Worm (Caenorhabditis elegans): ENCODE results near the gene stau-1.

The stau-1 gene

DNA sequence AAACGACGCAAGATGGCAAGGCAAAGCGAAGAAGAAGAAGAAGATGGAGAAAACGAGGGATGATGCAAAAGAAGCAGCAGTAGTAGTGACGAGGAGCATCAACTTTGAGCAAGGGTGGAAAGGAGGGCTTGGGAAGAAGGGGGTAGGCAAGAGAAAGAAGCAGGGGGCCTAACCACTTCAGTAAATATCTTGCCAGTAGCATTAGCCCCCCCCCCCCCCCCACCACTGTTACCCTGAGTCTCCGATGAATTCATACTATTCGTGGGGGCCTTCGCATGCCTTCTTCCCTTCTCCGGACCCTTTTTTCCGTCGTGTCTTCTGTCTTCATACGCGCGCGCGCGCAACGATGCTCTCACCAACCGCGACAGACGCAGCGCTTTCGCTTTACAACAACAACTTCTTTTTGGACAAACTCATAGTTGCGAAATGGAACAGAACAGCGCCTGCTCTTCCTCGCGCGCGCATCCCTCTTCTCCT lies 13.2 kb downstream of the stau-1 start (continued):
- TF ChIP-seq blmp-1 (tag; optimal IDR thresholded peaks at IDR 0.05) = no peak
- TF ChIP-seq tbx-2 (tag; optimal IDR thresholded peaks at IDR 0.05) = no peak
- no peak for TF ChIP-seq lin-15B (tag; optimal IDR thresholded peaks at IDR 0.05)
- TF ChIP-seq hpl-2 (GFP tag; optimal IDR thresholded peaks at IDR 0.05) = no peak
- no peak for TF ChIP-seq nhr-19 (GFP tag; conservative IDR thresholded peaks at IDR 0.05)
- no peak for TF ChIP-seq xbp-1 (tag; optimal IDR thresholded peaks at IDR 0.05)
- no peak for TF ChIP-seq unc-86 (tag; optimal IDR thresholded peaks at IDR 0.05)
- no peak for TF ChIP-seq fos-1 (tag; optimal IDR thresholded peaks at IDR 0.05)
- peak; percentile 5 for TF ChIP-seq rnt-1 (tag; optimal IDR thresholded peaks at IDR 0.05)
- no peak for TF ChIP-seq zag-1 (tag; optimal IDR thresholded peaks at IDR 0.05)
- TF ChIP-seq zip-4 (GFP tag; optimal IDR thresholded peaks at IDR 0.05) = no peak
- TF ChIP-seq pag-3 (tag; optimal IDR thresholded peaks at IDR 0.05; ENCODE audit: borderline replicate concordance, insufficient read depth) = no peak
- no peak for TF ChIP-seq ceh-90 (tag; optimal IDR thresholded peaks at IDR 0.05)
- no peak for TF ChIP-seq sup-37 (GFP tag; optimal IDR thresholded peaks at IDR 0.05)
- no peak for TF ChIP-seq lsy-2 (tag; optimal IDR thresholded peaks at IDR 0.05)
- peak; percentile 41 for TF ChIP-seq fkh-8 (tag; optimal IDR thresholded peaks at IDR 0.05)
- TF ChIP-seq C34B4.2 (tag; optimal IDR thresholded peaks at IDR 0.05) = no peak
- no peak for TF ChIP-seq unc-30 (tag; optimal IDR thresholded peaks at IDR 0.05)
- TF ChIP-seq jun-1 (tag; optimal IDR thresholded peaks at IDR 0.05) = no peak
- no peak for TF ChIP-seq efl-1 (optimal IDR thresholded peaks at IDR 0.05)
- no peak for TF ChIP-seq efl-1 (GFP tag; optimal IDR thresholded peaks at IDR 0.05 in 1 of 2)
- TF ChIP-seq unc-62 (GFP tag; optimal IDR thresholded peaks at IDR 0.05) = no peak
- no peak for TF ChIP-seq ceh-88 (GFP tag; IDR thresholded peaks at IDR 0.05)
- no peak for TF ChIP-seq aly-2 (tag; optimal IDR thresholded peaks at IDR 0.05)
- no peak for TF ChIP-seq Y116A8C.19 (tag; optimal IDR thresholded peaks at IDR 0.05; ENCODE audit: borderline replicate concordance)
- TF ChIP-seq ceh-8 (GFP tag; optimal IDR thresholded peaks at IDR 0.05) = peak; percentile 53
- TF ChIP-seq nhr-90 (tag; optimal IDR thresholded peaks at IDR 0.05; ENCODE audit: poor library complexity) = no peak
- no peak for TF ChIP-seq ztf-4 (tag; optimal IDR thresholded peaks at IDR 0.05)
- TF ChIP-seq pqm-1 (tag; optimal IDR thresholded peaks at IDR 0.05) = no peak
- no peak for TF ChIP-seq nhr-85 (tag)
- no peak for TF ChIP-seq elt-2 (tag; optimal IDR thresholded peaks at IDR 0.05)
- no peak for TF ChIP-seq fkh-4 (tag; optimal IDR thresholded peaks at IDR 0.05; ENCODE audit: borderline replicate concordance)
- no peak for TF ChIP-seq C16A3.4 (tag; optimal IDR thresholded peaks at IDR 0.05)
- TF ChIP-seq mep-1 (tag; optimal IDR thresholded peaks at IDR 0.05) = no peak

DNA sequence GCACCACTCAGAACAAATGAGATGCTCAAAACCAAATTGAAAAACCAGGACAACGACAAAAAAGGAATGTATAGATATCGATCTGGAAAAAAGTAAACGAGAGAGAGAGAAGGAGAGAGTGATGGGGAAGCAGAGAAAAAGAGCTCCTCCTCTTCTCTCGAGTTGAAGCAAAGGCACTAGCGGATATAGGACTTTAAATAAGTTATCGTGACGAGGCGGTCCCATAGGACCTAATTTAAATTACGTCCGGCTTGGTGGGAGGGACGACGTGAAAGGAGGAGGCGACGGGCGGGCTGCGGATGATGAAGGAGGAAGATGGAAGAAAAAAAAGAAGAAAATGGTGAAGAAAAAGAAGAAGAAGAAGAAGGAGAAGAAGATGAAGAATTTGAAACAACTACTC lies 16.5 kb downstream of the stau-1 start:
- TF ChIP-seq snu-23 (GFP tag; optimal IDR thresholded peaks at IDR 0.05) (peak; percentile 1), ztf-11 (tag; optimal IDR thresholded peaks at IDR 0.05) (peak in 1 of 2 experiments; percentile 25), nhr-47 (tag; optimal IDR thresholded peaks at IDR 0.05) (peak; percentile 46), hlh-17 (GFP tag; optimal IDR thresholded peaks at IDR 0.05; ENCODE audit: borderline replicate concordance) (no peak), nhr-84 (tag; optimal IDR thresholded peaks at IDR 0.05) (no peak), swsn-7 (tag; optimal IDR thresholded peaks at IDR 0.05) (peak; percentile 29), mep-1 (tag; optimal IDR thresholded peaks at IDR 0.05) (peak; percentile 28), lin-14 (GFP tag; optimal IDR thresholded peaks at IDR 0.05) (peak; percentile 85), elt-3 (tag; optimal IDR thresholded peaks at IDR 0.05) (no peak), skn-1 (tag; optimal IDR thresholded peaks at IDR 0.05) (peak; percentile 31), tbx-2 (tag; optimal IDR thresholded peaks at IDR 0.05) (peak; percentile 54), xbp-1 (tag; optimal IDR thresholded peaks at IDR 0.05) (no peak), hlh-4 (tag; optimal IDR thresholded peaks at IDR 0.05) (no peak), ceh-8 (GFP tag; optimal IDR thresholded peaks at IDR 0.05) (peak; percentile 60), mef-2 (tag; optimal IDR thresholded peaks at IDR 0.05) (no peak), mab-9 (GFP tag; IDR thresholded peaks at IDR 0.05) (0 out of 2 replicates have a peak, but pooled peaks have one; percentile 42), fkh-8 (tag; optimal IDR thresholded peaks at IDR 0.05) (no peak), nhr-85 (tag) (no peak), egl-13 (tag; optimal IDR thresholded peaks at IDR 0.05) (peak; percentile 52), ces-1 (GFP tag; optimal IDR thresholded peaks at IDR 0.05) (peak; percentile 67), irx-1 (tag; optimal IDR thresholded peaks at IDR 0.05) (no peak), pag-3 (tag; optimal IDR thresholded peaks at IDR 0.05; ENCODE audit: borderline replicate concordance, insufficient read depth) (no peak), lin-35 (GFP tag; optimal IDR thresholded peaks at IDR 0.05) (no peak), egl-27 (tag; optimal IDR thresholded peaks at IDR 0.05) (no peak), F16B12.6 (tag; optimal IDR thresholded peaks at IDR 0.05) (no peak), dsc-1 (tag; optimal IDR thresholded peaks at IDR 0.05) (peak; percentile 47)
